Worm (Caenorhabditis elegans) whole organism, L3 larva: ENCODE measurements around the gene C05C12.1.

ENCODE experiments used
- ZK546.5 ChIP-seq: sonication (generic microtip); optimal IDR thresholded peaks from 2 replicates; lab custom pipeline; 2017; ENCODE audit warnings: missing biosample characterization, missing genetic modification characterization
- ceh-28 ChIP-seq: fragments of 150-350 bp; optimal IDR thresholded peaks from 2 replicates; lab custom pipeline; 2014; ENCODE audit warnings: missing biosample characterization, missing genetic modification reagents, missing genetic modification characterization
- ceh-9 ChIP-seq: sonication (generic microtip); optimal IDR thresholded peaks from 2 replicates; lab custom pipeline; 2018; ENCODE audit warnings: missing biosample characterization, missing genetic modification characterization
- egl-5 ChIP-seq: fragments of 150-350 bp; optimal IDR thresholded peaks from 2 replicates; lab custom pipeline; 2017; ENCODE audit warnings: missing biosample characterization, missing genetic modification reagents, missing genetic modification characterization, inconsistent platforms
- elt-3 ChIP-seq, 3 experiments: fragments of 150-350 bp in 1 of 3; sonication (generic microtip) in 2 of 3; optimal IDR thresholded peaks; 2 replicates in 2 of 3; 4 replicates in 1 of 3; lab custom pipeline; 2014 to 2017; ENCODE audit warnings: missing biosample characterization in 3 of 3, missing genetic modification characterization in 3 of 3
- fkh-2 ChIP-seq: fragments of 150-350 bp; optimal IDR thresholded peaks from 2 replicates; lab custom pipeline; 2014; ENCODE audit warnings: missing biosample characterization, missing genetic modification reagents, missing genetic modification characterization
- jun-1 ChIP-seq: fragments of 150-350 bp; optimal IDR thresholded peaks from 2 replicates; lab custom pipeline; 2014; ENCODE audit warnings: missing biosample characterization, missing genetic modification reagents, missing genetic modification characterization
- lin-15B ChIP-seq: fragments of 150-350 bp; optimal IDR thresholded peaks from 2 replicates; lab custom pipeline; 2014; ENCODE audit warnings: missing biosample characterization, missing genetic modification characterization
- nfya-1 ChIP-seq: sonication (generic microtip); optimal IDR thresholded peaks from 2 replicates; lab custom pipeline; 2017; ENCODE audit warnings: missing genetic modification characterization, mild to moderate bottlenecking, missing compliant biosample characterization, antibody characterized with exemption, moderate library complexity; ENCODE audit not compliant: insufficient read depth
- nhr-12 ChIP-seq: fragments of 150-350 bp; optimal IDR thresholded peaks from 2 replicates; lab custom pipeline; 2014; ENCODE audit warnings: missing biosample characterization, missing genetic modification characterization
- nhr-67 ChIP-seq: fragments of 150-350 bp; optimal IDR thresholded peaks from 2 replicates; lab custom pipeline; 2014; ENCODE audit warnings: missing biosample characterization, missing genetic modification characterization
- nhr-77 ChIP-seq: fragments of 150-350 bp; optimal IDR thresholded peaks from 2 replicates; lab custom pipeline; 2014; ENCODE audit warnings: missing biosample characterization, missing genetic modification characterization
- snpc-4 ChIP-seq: fragments of 150-350 bp; optimal IDR thresholded peaks from 2 replicates; lab custom pipeline; 2014; ENCODE audit warnings: missing biosample characterization, missing genetic modification characterization
- unc-39 ChIP-seq: sonication (generic microtip); optimal IDR thresholded peaks from 4 replicates; lab custom pipeline; 2017; ENCODE audit warnings: missing biosample characterization, missing genetic modification characterization
- unc-62 ChIP-seq: fragments of 150-350 bp; sonication (generic microtip); optimal IDR thresholded peaks from 4 replicates; lab custom pipeline; 2014; ENCODE audit warnings: missing biosample characterization, missing genetic modification reagents, missing genetic modification characterization
- ztf-11 ChIP-seq: fragments of 150-350 bp; optimal IDR thresholded peaks from 2 replicates; lab custom pipeline; 2014; ENCODE audit warnings: missing biosample characterization, missing genetic modification characterization

The C05C12.1 gene

DNA sequence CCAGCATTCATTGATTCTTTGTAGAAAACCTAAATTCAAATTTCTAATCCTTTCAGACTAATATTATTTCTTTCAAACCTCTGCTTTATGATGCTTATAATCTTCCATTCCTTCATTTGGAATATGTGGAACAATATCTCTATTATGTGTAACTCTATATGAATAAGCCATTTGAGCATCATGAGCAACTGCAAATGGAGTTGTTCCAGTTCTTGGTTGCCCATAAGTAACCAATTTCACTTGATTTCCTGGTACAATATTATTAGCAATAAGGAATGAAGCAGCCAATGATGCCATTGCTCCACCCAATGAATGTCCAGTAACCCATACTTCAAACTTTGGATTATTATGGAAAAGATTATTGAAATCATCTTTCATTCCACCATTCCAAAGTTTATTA, 51.2 kb downstream of the C05C12.1 start:
- no peak for TF ChIP-seq nhr-67 (tag; lab: Kevin White, UChicago)
- no peak for TF ChIP-seq ceh-28
- no peak for TF ChIP-seq unc-39 (tag; lab: Kevin White, UChicago)
- TF ChIP-seq unc-62 (GFP tag; lab: Kevin White, UChicago): no peak
- TF ChIP-seq elt-3 (tag; optimal IDR thresholded peaks at IDR 0.05; lab: Kevin White, UChicago): no peak
- TF ChIP-seq egl-5: no peak
- TF ChIP-seq fkh-2 (tag; lab: Kevin White, UChicago): no peak
- no peak for TF ChIP-seq lin-15B
- no peak for TF ChIP-seq jun-1 (tag; lab: Kevin White, UChicago)
- TF ChIP-seq ZK546.5 (tag; lab: Kevin White, UChicago): no peak
- no peak for TF ChIP-seq ceh-9 (tag; lab: Kevin White, UChicago)
- no peak for TF ChIP-seq nfya-1
- no peak for TF ChIP-seq snpc-4 (tag; lab: Kevin White, UChicago)
- TF ChIP-seq ztf-11 (tag; lab: Kevin White, UChicago): no peak
- TF ChIP-seq nhr-12 (tag; lab: Kevin White, UChicago): no peak
- TF ChIP-seq nhr-77 (tag; lab: Kevin White, UChicago): no peak
